Worm (Caenorhabditis elegans): Measurements from ENCODE around the gene F23A7.4.

The F23A7.4 gene

ce11 chrX:16209660-16210059, 2.7 kb upstream of the F23A7.4 start:
- TF ChIP-seq Y5F2A.4 (GFP tag; optimal IDR thresholded peaks at IDR 0.05) (peak; percentile 87), F26F4.8 (GFP tag; conservative IDR thresholded peaks at IDR 0.05) (peak; percentile 91), lir-3 (tag; optimal IDR thresholded peaks at IDR 0.05) (peak; percentile 79), spr-1 (tag; optimal IDR thresholded peaks at IDR 0.05) (peak; percentile 89), lin-39 (tag; optimal IDR thresholded peaks at IDR 0.05) (no peak), dmd-8 (GFP tag; IDR thresholded peaks at IDR 0.05) (peak; percentile 97), nhr-11 (tag; optimal IDR thresholded peaks at IDR 0.05) (peak; percentile 53), nhr-28 (tag; optimal IDR thresholded peaks at IDR 0.05) (peak; percentile 62), duxl-1 (tag; optimal IDR thresholded peaks at IDR 0.05; ENCODE audit: poor library complexity) (peak; percentile 96), Y75B8A.6 (GFP tag; IDR thresholded peaks at IDR 0.05) (peak; percentile 85; the same call in 1 of the 2 replicates), ces-1 (GFP tag; optimal IDR thresholded peaks at IDR 0.05) (peak; percentile 63), ceh-82 (tag; optimal IDR thresholded peaks at IDR 0.05) (no peak), fkh-10 (GFP tag; optimal IDR thresholded peaks at IDR 0.05) (peak; percentile 44), mes-2 (tag; optimal IDR thresholded peaks at IDR 0.05; ENCODE audit: poor library complexity, severe bottlenecking) (peak; percentile 94), set-16 (GFP tag; IDR thresholded peaks at IDR 0.05) (peak; percentile 64), T26A8.4 (GFP tag; IDR thresholded peaks at IDR 0.05) (peak; percentile 95), zip-11 (GFP tag; IDR thresholded peaks at IDR 0.05) (peak; percentile 86), nhr-6 (tag; optimal IDR thresholded peaks at IDR 0.05) (peak; percentile 90), unc-39 (tag; optimal IDR thresholded peaks at IDR 0.05) (no peak), hlh-30 (tag; optimal IDR thresholded peaks at IDR 0.05; ENCODE audit: insufficient read depth) (peak; percentile 93), F49E8.2 (tag; optimal IDR thresholded peaks at IDR 0.05; ENCODE audit: borderline replicate concordance) (peak; percentile 39), ceh-44 (GFP tag; IDR thresholded peaks at IDR 0.05) (peak; percentile 85), nhr-25 (tag; optimal IDR thresholded peaks at IDR 0.05; ENCODE audit: borderline replicate concordance, insufficient read depth) (peak; percentile 8), php-3 (GFP tag; IDR thresholded peaks at IDR 0.05) (peak; percentile 79), dpl-1 (GFP tag; optimal IDR thresholded peaks at IDR 0.05) (peak; percentile 59), nhr-10 (tag; optimal IDR thresholded peaks at IDR 0.05) (peak; percentile 26), R02D3.7 (tag; optimal IDR thresholded peaks at IDR 0.05) (no peak), nhr-42 (GFP tag; IDR thresholded peaks at IDR 0.05) (peak; percentile 94), ceh-62 (tag; optimal IDR thresholded peaks at IDR 0.05) (no peak), ceh-32 (tag; optimal IDR thresholded peaks at IDR 0.05; ENCODE audit: poor library complexity) (peak; percentile 66), nhr-41 (GFP tag; IDR thresholded peaks at IDR 0.05) (peak; percentile 70; the same call in 1 of the 2 replicates), zfp-3 (GFP tag; conservative IDR thresholded peaks at IDR 0.05) (peak; percentile 85), ZK546.5 (tag; optimal IDR thresholded peaks at IDR 0.05) (no peak), ceh-28 (tag; optimal IDR thresholded peaks at IDR 0.05) (no peak), lin-1 (GFP tag; IDR thresholded peaks at IDR 0.05) (peak; percentile 90), dmd-6 (GFP tag; IDR thresholded peaks at IDR 0.05) (peak; percentile 89), lsy-2 (tag; optimal IDR thresholded peaks at IDR 0.05) (peak; percentile 71 to 80), gei-8 (GFP tag; optimal IDR thresholded peaks at IDR 0.05) (peak; percentile 57), lim-7 (GFP tag; IDR thresholded peaks at IDR 0.05) (peak; percentile 96), rbr-2 (tag; optimal IDR thresholded peaks at IDR 0.05) (peak; percentile 92), madf-5 (GFP tag; IDR thresholded peaks at IDR 0.05) (peak; percentile 86 to 94), mdt-29 (GFP tag; IDR thresholded peaks at IDR 0.05) (peak; percentile 78), zag-1 (tag; optimal IDR thresholded peaks at IDR 0.05) (peak; percentile 30), lin-15B (tag; optimal IDR thresholded peaks at IDR 0.05) (no peak), F44E2.7 (GFP tag; IDR thresholded peaks at IDR 0.05) (peak; percentile 91), fos-1 (tag; optimal IDR thresholded peaks at IDR 0.05) (no peak), cey-2 (tag; optimal IDR thresholded peaks at IDR 0.05; ENCODE audit: borderline replicate concordance, insufficient read depth) (peak; percentile 47), hif-1 (tag; optimal IDR thresholded peaks at IDR 0.05) (peak in 1 of 2 experiments; percentile 48), ama-1 (optimal IDR thresholded peaks at IDR 0.05) (no peak), egl-27 (tag; optimal IDR thresholded peaks at IDR 0.05) (no peak), dve-1 (tag; optimal IDR thresholded peaks at IDR 0.05; ENCODE audit: insufficient read depth) (peak; percentile 89)

Measured in whole organism, L4 larva.